Worm (Caenorhabditis elegans): ENCODE results near the gene Y20C6A.1.

- TF ChIP-seq ztf-23 (GFP tag; IDR thresholded peaks at IDR 0.05) (no peak), med-1 (GFP tag; optimal IDR thresholded peaks at IDR 0.05; ENCODE audit: insufficient read depth) (no peak)
Measured at ce11 chrV:17414951-17415350, 38.4 kb upstream of the Y20C6A.1 start, which contains the start of gene T27C5.12.
